Fruit fly (Drosophila melanogaster): ENCODE data around the gene sr.

dm6 chr3R:18171983-18172967 lies 81.7 kb downstream of the sr start:
- TF ChIP-seq CTCF (optimal IDR thresholded peaks at IDR 0.05) (no peak), CG8478 (optimal IDR thresholded peaks at IDR 0.05) (no peak)
